Worm (Caenorhabditis elegans): ENCODE results near the gene ssp-32.

The ssp-32 gene

DNA sequence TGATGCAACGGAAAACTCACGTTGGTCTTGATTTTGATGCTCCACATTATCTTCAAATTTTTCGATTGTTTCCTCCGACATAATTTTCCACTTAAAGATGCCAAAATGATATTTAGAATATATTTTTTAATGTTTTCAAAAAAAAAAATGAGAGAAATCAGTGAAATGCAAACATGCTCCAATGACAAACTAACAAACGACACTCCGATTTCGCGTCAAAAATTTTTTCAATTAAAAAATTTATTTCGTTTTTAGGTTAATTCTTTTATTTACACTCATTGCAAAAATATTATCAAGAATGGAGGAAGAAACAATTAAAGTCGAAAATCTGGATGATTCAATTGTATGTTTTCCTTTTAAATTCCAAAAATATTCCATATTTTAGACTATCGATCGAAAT, 36.9 kb downstream of the ssp-32 start, which contains the start of the genes trmt-10A and F25H8.2 (continued):
- TF ChIP-seq lin-35 (GFP tag; optimal IDR thresholded peaks at IDR 0.05) (peak; percentile 62 to 79), lin-15B (tag; optimal IDR thresholded peaks at IDR 0.05) (peak; percentile 78), dsc-1 (tag; optimal IDR thresholded peaks at IDR 0.05) (no peak), snpc-4 (tag; optimal IDR thresholded peaks at IDR 0.05) (no peak), hlh-4 (tag; optimal IDR thresholded peaks at IDR 0.05) (no peak), sptf-1 (tag; optimal IDR thresholded peaks at IDR 0.05) (no peak), hpl-2 (GFP tag; optimal IDR thresholded peaks at IDR 0.05) (no peak), sup-37 (GFP tag; optimal IDR thresholded peaks at IDR 0.05) (no peak), irx-1 (tag; optimal IDR thresholded peaks at IDR 0.05) (no peak), ets-5 (GFP tag; IDR thresholded peaks at IDR 0.05) (no peak), ztf-4 (tag; optimal IDR thresholded peaks at IDR 0.05) (no peak), efl-1 (optimal IDR thresholded peaks at IDR 0.05) (peak; percentile 47 to 54), efl-1 (GFP tag; optimal IDR thresholded peaks at IDR 0.05 in 1 of 2) (peak; percentile 62 to 91), nhr-20 (tag; optimal IDR thresholded peaks at IDR 0.05) (no peak), lin-13 (GFP tag; optimal IDR thresholded peaks at IDR 0.05) (no peak), rnt-1 (tag; optimal IDR thresholded peaks at IDR 0.05) (no peak), vab-15 (tag; optimal IDR thresholded peaks at IDR 0.05) (no peak), unc-98 (GFP tag; IDR thresholded peaks at IDR 0.05) (no peak), ceh-90 (tag; optimal IDR thresholded peaks at IDR 0.05) (no peak), fos-1 (tag; optimal IDR thresholded peaks at IDR 0.05) (no peak), ztf-11 (tag; optimal IDR thresholded peaks at IDR 0.05) (no peak), blmp-1 (tag; optimal IDR thresholded peaks at IDR 0.05) (no peak), aha-1 (tag; optimal IDR thresholded peaks at IDR 0.05) (no peak), grh-1 (GFP tag; IDR thresholded peaks at IDR 0.05) (no peak), aly-2 (tag; optimal IDR thresholded peaks at IDR 0.05) (no peak), fkh-10 (GFP tag; optimal IDR thresholded peaks at IDR 0.05) (no peak), nhr-237 (tag; optimal IDR thresholded peaks at IDR 0.05) (no peak), F16B12.6 (tag; optimal IDR thresholded peaks at IDR 0.05) (peak; percentile 3), nhr-47 (tag; optimal IDR thresholded peaks at IDR 0.05) (peak; percentile 30), fkh-8 (tag; optimal IDR thresholded peaks at IDR 0.05) (no peak), egl-13 (tag; optimal IDR thresholded peaks at IDR 0.05) (no peak), mef-2 (tag; optimal IDR thresholded peaks at IDR 0.05) (no peak), unc-62 (GFP tag; optimal IDR thresholded peaks at IDR 0.05) (no peak), egl-27 (tag; optimal IDR thresholded peaks at IDR 0.05) (no peak), mep-1 (tag; optimal IDR thresholded peaks at IDR 0.05) (peak; percentile 77), pqm-1 (tag; optimal IDR thresholded peaks at IDR 0.05) (no peak), skn-1 (tag; optimal IDR thresholded peaks at IDR 0.05) (peak; percentile 77), elt-3 (tag; optimal IDR thresholded peaks at IDR 0.05) (peak in 1 of 6 experiments; percentile 50), lin-14 (GFP tag; optimal IDR thresholded peaks at IDR 0.05) (peak; percentile 58), lsy-2 (tag; optimal IDR thresholded peaks at IDR 0.05) (peak; percentile 34 to 83), C04F5.9 (tag; optimal IDR thresholded peaks at IDR 0.05) (no peak), C34B4.2 (tag; optimal IDR thresholded peaks at IDR 0.05) (no peak), pag-3 (tag; optimal IDR thresholded peaks at IDR 0.05; ENCODE audit: borderline replicate concordance, insufficient read depth) (no peak)

DNA sequence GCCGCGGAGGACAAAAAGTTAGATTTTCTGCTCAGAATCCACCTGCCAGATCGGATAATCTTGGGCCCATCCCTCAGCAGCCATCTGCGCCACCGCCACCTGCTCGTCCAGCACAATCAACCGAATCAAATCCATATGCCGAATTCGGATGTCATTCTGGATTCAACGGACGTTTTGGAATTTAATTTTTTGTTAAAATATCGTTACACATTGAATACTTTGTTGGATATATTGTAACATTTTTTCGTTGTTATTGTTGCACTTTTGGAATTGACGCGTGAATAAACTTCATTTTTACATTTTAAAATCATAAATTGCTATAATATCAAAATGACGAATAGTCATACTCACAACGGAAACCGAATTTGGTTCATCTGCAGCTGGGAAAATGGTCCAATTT, 38.4 kb downstream of the ssp-32 start, which contains the start of gene spe-29:
Gene spe-29, plus strand, starts transcription at position 301 of the 400 bp plus-strand sequence.
- TF ChIP-seq blmp-1 (tag; optimal IDR thresholded peaks at IDR 0.05): no peak
- no peak for TF ChIP-seq efl-1 (optimal IDR thresholded peaks at IDR 0.05)
- peak in 1 of 2 experiments; percentile 1 for TF ChIP-seq efl-1 (GFP tag; optimal IDR thresholded peaks at IDR 0.05 in 1 of 2)
- no peak for TF ChIP-seq nhr-71 (tag; optimal IDR thresholded peaks at IDR 0.05)

All from whole organism, L1 larva.